Fruit fly (Drosophila melanogaster): ENCODE results near the gene LManIII.

dm6 chr2L:8734998-8735397 lies 33.5 kb downstream of the LManIII start:
- TF ChIP-seq insv (optimal IDR thresholded peaks at IDR 0.05) (no peak), Myc (optimal IDR thresholded peaks at IDR 0.05) (no peak), h (optimal IDR thresholded peaks at IDR 0.05) (no peak), ttk (optimal IDR thresholded peaks at IDR 0.05) (no peak), psq (optimal IDR thresholded peaks at IDR 0.05) (no peak), Sin3A (optimal IDR thresholded peaks at IDR 0.05) (no peak)
